Worm (Caenorhabditis elegans): ENCODE results near the gene F53F4.18.

ce11 chrV:13562748-13563147 lies 27.2 kb upstream of the F53F4.18 start:
- TF ChIP-seq mab-5 (tag; optimal IDR thresholded peaks at IDR 0.05): no peak
- TF ChIP-seq zag-1 (tag; optimal IDR thresholded peaks at IDR 0.05): no peak
- TF ChIP-seq aly-2 (tag; optimal IDR thresholded peaks at IDR 0.05): no peak
- TF ChIP-seq mdl-1 (tag; optimal IDR thresholded peaks at IDR 0.05): no peak
- no peak for TF ChIP-seq elt-3 (tag; optimal IDR thresholded peaks at IDR 0.05)
- TF ChIP-seq nhr-11 (tag; optimal IDR thresholded peaks at IDR 0.05): no peak
